Fruit fly (Drosophila melanogaster) S2 (cell line): ENCODE data around the gene CG14618.

Experiments
- CG8478 ChIP-seq: fragments of >200 bp; optimal IDR thresholded peaks from 2 replicates; lab custom pipeline; 2018
- CTCF ChIP-seq, 2 experiments: fragments of >200 bp; optimal IDR thresholded peaks; 2 replicates each; lab custom pipeline; 2018

dm6 chrX:22510776-22511175 is 37.3 kb downstream of the CG14618 start:
- TF ChIP-seq CG8478 (lab: Kevin White, UChicago) (no peak), CTCF (optimal IDR thresholded peaks at IDR 0.05; lab: Kevin White, UChicago) (no peak)
